Worm (Caenorhabditis elegans) whole organism, L3 larva: ENCODE measurements around the gene fbxa-10.
"Not testable (repeated sequence)": the region's sequence is repeated elsewhere in the genome, so short reads cannot be mapped to it uniquely, and the experiment has no call there.

Experiments
- ama-1 ChIP-seq: fragments of 150-350 bp; optimal IDR thresholded peaks from 2 replicates; lab custom pipeline; 2018
- jun-1 ChIP-seq: fragments of 150-350 bp; optimal IDR thresholded peaks from 2 replicates; lab custom pipeline; 2014; ENCODE audit warnings: missing biosample characterization, missing genetic modification reagents, missing genetic modification characterization
- nhr-11 ChIP-seq: fragments of 150-350 bp; optimal IDR thresholded peaks from 2 replicates; lab custom pipeline; 2014; ENCODE audit warnings: missing biosample characterization, missing genetic modification characterization
- nhr-237 ChIP-seq: fragments of 150-350 bp; optimal IDR thresholded peaks from 2 replicates; lab custom pipeline; 2014; ENCODE audit warnings: missing biosample characterization, missing genetic modification characterization
- nhr-25 ChIP-seq: sonication (generic microtip); optimal IDR thresholded peaks from 2 replicates; lab custom pipeline; 2017; ENCODE audit warnings: missing biosample characterization, missing genetic modification characterization

ce11 chrIII:944346-944745 lies 7.8 kb upstream of the fbxa-10 start:
- TF ChIP-seq nhr-11 (tag; lab: Kevin White, UChicago); ama-1 (lab: Kevin White, UChicago); nhr-25 (tag; lab: Kevin White, UChicago); jun-1 (tag; lab: Kevin White, UChicago); nhr-237: not testable (repeated sequence)
